Fruit fly (Drosophila melanogaster) S2 (cell line): ENCODE results near the gene CG42766.

Experiments used
- CG8478 ChIP-seq: fragments of >200 bp; optimal IDR thresholded peaks from 2 replicates; lab custom pipeline; 2018
- CTCF ChIP-seq, 2 experiments: fragments of >200 bp; optimal IDR thresholded peaks; 2 replicates each; lab custom pipeline; 2018

The CG42766 gene

DNA sequence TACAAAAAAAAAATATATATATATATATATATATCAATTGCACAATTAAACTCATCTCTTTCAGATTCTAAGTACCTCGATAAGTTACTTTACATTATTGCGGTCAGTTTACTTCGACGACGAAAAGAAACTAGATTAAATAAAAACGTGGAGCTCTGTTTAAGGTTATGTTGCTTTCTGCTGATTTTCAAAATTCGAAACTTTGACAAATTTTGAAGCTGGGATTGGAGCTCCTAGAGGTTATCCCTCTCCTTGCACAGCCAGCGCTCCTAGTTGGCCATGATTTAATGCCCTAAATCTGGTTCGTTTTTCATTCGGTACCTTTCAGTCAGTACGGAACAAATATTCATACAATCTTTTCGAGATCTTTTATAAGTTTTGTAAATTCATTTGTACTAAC, at the start of gene CG42766:
TSS of gene CG42766 (plus strand) at position 301 of the 400 bp plus-strand sequence.
- no peak for TF ChIP-seq CTCF (optimal IDR thresholded peaks at IDR 0.05; lab: Kevin White, UChicago)
- TF ChIP-seq CG8478, result no peak

DNA sequence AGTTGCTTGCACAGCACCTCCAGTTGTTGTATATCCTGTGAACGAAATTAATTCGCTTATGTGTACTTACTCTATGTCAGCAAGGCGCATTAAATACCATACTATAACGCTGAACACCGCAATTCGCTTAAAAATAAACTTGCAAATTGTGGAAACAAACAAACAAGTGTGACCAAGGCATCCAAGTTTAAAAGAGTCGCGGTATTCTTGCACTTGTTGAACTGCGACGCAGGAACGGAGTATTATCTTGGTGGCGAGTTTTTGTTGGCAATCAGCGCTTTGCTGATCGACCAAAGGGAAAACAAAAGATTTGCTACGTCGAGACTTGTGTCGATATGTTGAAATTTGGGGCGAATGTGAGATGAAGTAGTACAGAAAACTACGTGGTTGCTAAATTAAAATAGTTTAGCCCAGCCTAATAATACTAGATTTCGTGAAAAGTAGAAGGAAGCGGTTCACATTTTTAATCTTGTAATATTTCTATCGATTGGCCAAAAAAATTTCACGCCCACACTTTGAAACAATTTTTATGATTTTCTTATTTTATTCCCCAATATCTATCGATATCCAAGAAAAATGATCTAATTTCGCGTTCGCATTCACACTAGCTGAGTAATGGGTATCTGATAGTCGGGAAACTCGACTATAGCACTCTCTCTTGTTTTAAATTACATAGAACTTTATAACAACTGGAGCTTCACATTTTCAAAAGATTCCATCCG, 43.0 kb upstream of the CG42766 start, which contains the start of gene Ranbp16:
TSS of gene Ranbp16 (minus strand) at position 364 of the 722 bp plus-strand sequence.
- TF ChIP-seq CG8478 (no peak), CTCF (optimal IDR thresholded peaks at IDR 0.05; lab: Kevin White, UChicago) (no peak)

- TF ChIP-seq CG8478, result no peak
- TF ChIP-seq CTCF (optimal IDR thresholded peaks at IDR 0.05; lab: Kevin White, UChicago), result no peak
These were observed 42.5 kb upstream of the CG42766 start for dm6 chrX:15934226-15934547.

- TF ChIP-seq CG8478 (no peak), CTCF (optimal IDR thresholded peaks at IDR 0.05; lab: Kevin White, UChicago) (no peak)
These were observed 36.3 kb upstream of the CG42766 start, which contains the start of gene Stim for dm6 chrX:15940105-15940955. Gene Stim, minus strand, starts transcription at chrX:15940451.

DNA sequence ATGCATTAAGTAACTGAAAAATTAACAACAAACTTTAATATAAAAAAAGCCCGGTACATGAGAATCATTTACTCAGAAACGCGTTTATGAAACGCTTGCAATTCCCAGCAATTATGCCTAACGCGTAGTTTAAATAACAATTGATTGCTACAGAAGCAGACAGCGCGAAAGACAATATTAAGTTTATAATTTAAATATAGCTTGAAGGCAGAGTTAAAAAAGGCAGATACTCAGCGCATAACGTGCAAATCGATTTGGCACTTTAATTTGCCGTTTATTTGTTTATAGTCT, 35.8 kb upstream of the CG42766 start, which contains the start of gene CG8924:
TSS of gene CG8924 (plus strand) at position 122 of the 291 bp plus-strand sequence.
- TF ChIP-seq CTCF (optimal IDR thresholded peaks at IDR 0.05; lab: Kevin White, UChicago), result no peak
- TF ChIP-seq CG8478, result no peak

dm6 chrX:15941527-15941926, 35.1 kb upstream of the CG42766 start:
- TF ChIP-seq CG8478, result no peak
- no peak for TF ChIP-seq CTCF (optimal IDR thresholded peaks at IDR 0.05; lab: Kevin White, UChicago)

dm6 chrX:15944735-15945323, 31.8 kb upstream of the CG42766 start, which contains the start of gene Rrp47:
Gene Rrp47, plus strand, starts transcription at chrX:15944897.
- TF ChIP-seq CG8478, result no peak
- TF ChIP-seq CTCF (optimal IDR thresholded peaks at IDR 0.05; lab: Kevin White, UChicago), result no peak

- TF ChIP-seq CG8478 (no peak), CTCF (optimal IDR thresholded peaks at IDR 0.05; lab: Kevin White, UChicago) (no peak)
These were observed 26.6 kb upstream of the CG42766 start for dm6 chrX:15950056-15950455.

DNA sequence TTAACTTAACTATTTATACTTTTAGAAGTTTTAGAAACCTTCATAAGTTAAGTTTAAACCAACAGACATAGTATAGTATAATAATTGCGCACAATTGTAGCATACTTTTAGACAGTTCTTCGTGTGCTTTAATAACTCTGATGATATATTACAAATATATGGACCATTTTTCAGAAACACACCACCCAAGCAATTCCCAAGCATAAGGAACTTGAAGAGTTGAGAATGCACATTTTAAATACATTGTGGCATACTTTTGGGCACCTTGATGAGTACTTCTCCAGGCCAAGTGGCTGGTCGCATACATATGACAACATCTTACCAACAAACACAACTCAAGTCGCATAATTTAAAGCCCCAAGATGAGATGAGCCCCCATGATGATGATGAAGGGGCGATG, 7.1 kb upstream of the CG42766 start:
- no peak for TF ChIP-seq CTCF (optimal IDR thresholded peaks at IDR 0.05; lab: Kevin White, UChicago)
- TF ChIP-seq CG8478, result no peak

DNA sequence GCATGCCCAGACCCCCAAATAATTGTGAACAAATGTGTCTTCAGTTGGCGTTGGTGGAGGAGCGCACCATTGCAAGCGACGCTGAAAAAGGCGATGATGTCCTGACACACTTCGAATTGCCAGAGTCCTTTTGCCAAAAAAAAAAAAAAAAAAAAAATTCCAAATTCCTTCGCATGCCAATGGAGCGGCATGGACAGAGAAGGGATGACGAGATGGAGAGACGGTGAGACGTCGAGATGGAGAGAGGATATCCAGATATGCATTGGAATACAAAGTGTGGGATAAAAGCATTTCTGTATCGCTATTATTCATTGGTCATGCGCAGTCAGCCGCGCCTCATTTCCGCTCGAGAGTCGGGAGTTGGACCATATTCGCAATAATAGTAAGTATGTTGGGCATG, 5.1 kb upstream of the CG42766 start:
- TF ChIP-seq CTCF (optimal IDR thresholded peaks at IDR 0.05; lab: Kevin White, UChicago) (no peak), CG8478 (no peak)

DNA sequence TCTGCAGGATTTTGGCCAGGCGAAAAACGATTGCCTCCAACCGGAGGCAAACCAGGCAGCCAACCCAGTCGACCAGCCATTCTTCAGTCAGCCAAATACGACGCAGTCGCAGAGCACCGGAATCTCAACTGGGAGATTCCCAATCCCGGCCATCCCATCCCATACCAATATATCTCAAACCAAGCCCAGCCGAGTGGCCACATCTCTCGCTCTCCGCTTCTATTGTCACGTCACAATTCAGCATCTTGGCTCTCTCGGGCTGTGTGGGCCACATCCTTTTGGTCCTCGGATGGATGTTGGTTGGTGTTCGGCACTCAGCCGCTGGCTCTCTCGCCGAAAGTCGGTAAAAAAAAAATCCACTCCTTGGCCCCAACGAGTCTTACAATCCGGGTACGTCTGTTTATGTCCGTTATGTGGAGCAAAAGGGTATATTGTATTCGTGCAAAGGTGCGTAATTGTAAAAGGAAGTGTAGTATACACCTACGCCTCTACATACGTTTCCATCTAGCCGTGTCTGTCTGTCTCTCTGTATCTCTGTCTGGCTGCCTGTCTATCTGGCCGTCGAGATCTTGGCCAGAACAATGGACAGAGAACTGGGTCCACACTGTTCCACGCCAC, 3.4 kb upstream of the CG42766 start, which contains the start of gene mmd:
TSS of gene mmd (minus strand) at position 3 of the 618 bp plus-strand sequence.
- TF ChIP-seq CG8478 (no peak), CTCF (optimal IDR thresholded peaks at IDR 0.05; lab: Kevin White, UChicago) (no peak)

DNA sequence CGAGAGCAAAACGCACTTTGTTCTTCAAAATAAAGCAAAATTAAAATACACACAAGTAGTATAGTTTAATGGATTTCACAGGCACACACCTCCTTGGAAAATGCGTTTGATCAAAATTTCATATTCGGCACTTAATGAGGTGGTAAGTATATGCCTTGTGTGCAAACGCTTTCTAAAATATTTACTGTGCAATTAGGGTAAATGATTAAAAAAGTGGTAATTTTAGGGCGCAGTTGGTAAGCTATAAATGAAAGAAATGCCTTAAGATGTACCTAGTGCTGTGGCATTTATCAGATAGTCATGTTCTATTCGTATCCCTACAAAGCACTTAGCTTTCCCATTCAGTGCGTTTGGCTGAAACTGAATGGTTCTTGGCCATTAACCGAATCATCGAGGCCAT, 2.5 kb upstream of the CG42766 start, which contains the start of gene Or13a:
TSS of gene Or13a (plus strand) at position 301 of the 400 bp plus-strand sequence.
- TF ChIP-seq CTCF (optimal IDR thresholded peaks at IDR 0.05; lab: Kevin White, UChicago) (no peak), CG8478 (no peak)

DNA sequence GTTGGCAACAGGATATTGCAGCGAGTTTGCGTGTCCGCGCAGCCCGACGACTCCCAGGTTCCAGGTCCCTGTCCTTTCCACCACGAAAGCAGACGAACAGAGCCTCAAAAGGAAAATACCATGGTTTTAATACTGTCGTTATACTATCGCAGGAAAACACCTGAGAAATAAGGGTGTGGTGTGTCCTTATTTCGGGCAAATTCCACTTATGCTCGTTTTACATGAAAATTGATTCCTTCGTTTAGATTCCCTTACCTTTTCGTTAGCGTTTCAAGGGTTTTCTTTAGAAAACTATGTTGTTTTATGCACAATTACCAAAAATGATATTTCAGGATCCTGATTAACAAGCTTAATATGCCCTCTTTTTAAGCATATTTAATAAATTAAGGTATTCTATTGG, 6.2 kb downstream of the CG42766 start, which contains the start of gene Cep164:
TSS of gene Cep164 (minus strand) at position 101 of the 400 bp plus-strand sequence.
- TF ChIP-seq CTCF (optimal IDR thresholded peaks at IDR 0.05; lab: Kevin White, UChicago) (no peak), CG8478 (no peak)

- TF ChIP-seq CTCF (optimal IDR thresholded peaks at IDR 0.05; lab: Kevin White, UChicago), result no peak
- no peak for TF ChIP-seq CG8478
These were observed 6.8 kb downstream of the CG42766 start, which contains the start of gene Slc25A46a for dm6 chrX:15983501-15983900. Gene Slc25A46a, plus strand, starts transcription at chrX:15983772.

- peak in 1 of 2 experiments; percentile 18 for TF ChIP-seq CTCF (optimal IDR thresholded peaks at IDR 0.05; lab: Kevin White, UChicago)
- TF ChIP-seq CG8478, result no peak
These were observed 10.0 kb downstream of the CG42766 start, which contains the start of gene ND-20 for dm6 chrX:15986654-15987053. Gene ND-20, minus strand, starts transcription at chrX:15986808.
